Worm (Caenorhabditis elegans) whole organism, young adult: Measurements from ENCODE around the gene F09A5.2.

Experiments
- D2030.7 ChIP-seq: fragments of 200-800 bp; sonication (Bioruptor generic); IDR thresholded peaks from 2 replicates; pipeline ENCODE4 v1.3.6; 2022; ENCODE audit warnings: missing genetic modification reagents, missing genetic modification characterization, missing compliant biosample characterization
- bed-1 ChIP-seq: fragments of 200-800 bp; sonication (Bioruptor generic); IDR thresholded peaks from 2 replicates; pipeline ENCODE4 v1.3.6; 2022; ENCODE audit warnings: missing genetic modification reagents, missing genetic modification characterization, missing compliant biosample characterization
- bed-2 ChIP-seq: fragments of 200-800 bp; sonication (Bioruptor generic); IDR thresholded peaks from 2 replicates; pipeline ENCODE4 v1.3.6; 2022; ENCODE audit warnings: missing genetic modification reagents, missing genetic modification characterization, missing compliant biosample characterization
- ceh-100 ChIP-seq: fragments of 200-800 bp; sonication (Bioruptor generic); IDR thresholded peaks from 2 replicates; pipeline ENCODE4 v1.3.6; 2022; ENCODE audit warnings: missing genetic modification reagents, missing genetic modification characterization, missing compliant biosample characterization
- efl-1 ChIP-seq: fragments of 150-350 bp; optimal IDR thresholded peaks from 2 replicates; lab custom pipeline; 2014; ENCODE audit warnings: missing biosample characterization, missing genetic modification reagents, missing genetic modification characterization
- egl-44 ChIP-seq: fragments of 200-800 bp; sonication (Bioruptor generic); IDR thresholded peaks from 2 replicates; pipeline ENCODE4 v1.3.6; 2022; ENCODE audit warnings: missing genetic modification reagents, missing genetic modification characterization, missing compliant biosample characterization
- hmg-20 ChIP-seq: fragments of 200-800 bp; sonication (Bioruptor generic); IDR thresholded peaks from 2 replicates; pipeline ENCODE4 v1.3.6; 2022; ENCODE audit warnings: missing genetic modification reagents, missing genetic modification characterization, missing compliant biosample characterization
- lir-1 ChIP-seq: fragments of 200-800 bp; sonication (Bioruptor generic); conservative IDR thresholded peaks from 2 replicates; pipeline ENCODE4 v1.3.6; 2022; ENCODE audit warnings: missing genetic modification reagents, missing genetic modification characterization, missing compliant biosample characterization
- pha-4 ChIP-seq: fragments of 150-350 bp; sonication (generic microtip); optimal IDR thresholded peaks from 2 replicates; lab custom pipeline; 2014; ENCODE audit warnings: missing biosample characterization, missing genetic modification reagents, missing genetic modification characterization
- rcor-1 ChIP-seq: fragments of 200-800 bp; sonication (Bioruptor generic); IDR thresholded peaks from 2 replicates; pipeline ENCODE4 v1.3.6; 2022; ENCODE audit warnings: missing genetic modification reagents, missing genetic modification characterization, missing compliant biosample characterization
- snpc-1.3 ChIP-seq: sonication (generic microtip); optimal IDR thresholded peaks from 2 replicates; lab custom pipeline; 2017; ENCODE audit warnings: missing genetic modification characterization, mild to moderate bottlenecking, missing compliant biosample characterization, antibody characterized with exemption, moderate library complexity, missing genotype, missing genetic modification reagents; ENCODE audit not compliant: insufficient read depth
- snpc-4 ChIP-seq, 5 experiments: fragments of 150-350 bp in 1 of 5; sonication (generic microtip) in 4 of 5; optimal IDR thresholded peaks; 2 replicates each; lab custom pipeline; 2014 to 2018; ENCODE audit warnings: missing genetic modification characterization in 5 of 5, missing biosample characterization in 3 of 5, antibody characterized with exemption in 2 of 5, mild to moderate bottlenecking in 2 of 5, missing compliant biosample characterization in 2 of 5, missing genotype in 2 of 5, moderate library complexity in 2 of 5, missing genetic modification reagents in 1 of 5
- unc-62 ChIP-seq: fragments of 150-350 bp; optimal IDR thresholded peaks from 2 replicates; lab custom pipeline; 2014; ENCODE audit warnings: missing biosample characterization, missing genetic modification reagents, missing genetic modification characterization

DNA sequence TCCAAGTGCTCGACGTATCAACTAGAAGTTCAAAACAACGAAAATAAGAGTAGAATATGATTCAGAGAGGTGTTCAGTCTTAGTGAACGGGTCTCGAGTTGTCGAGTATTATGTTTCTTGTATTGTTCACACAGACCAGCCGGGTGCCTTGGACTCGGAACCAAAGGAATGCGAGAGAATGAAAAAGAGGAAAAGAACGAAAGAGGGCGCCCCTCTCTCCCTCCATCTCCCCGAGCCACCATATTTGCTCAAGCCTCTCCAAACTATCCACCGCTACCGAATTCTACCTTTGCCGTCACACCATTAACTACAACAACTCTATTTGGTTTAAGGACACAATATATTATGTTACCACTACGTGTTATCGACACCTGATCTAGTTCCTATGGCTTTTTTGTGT lies 26.9 kb downstream of the F09A5.2 start:
- TF ChIP-seq snpc-4 (GFP tag; optimal IDR thresholded peaks at IDR 0.05; lab: Kevin White, UChicago): no peak
- no peak for TF ChIP-seq snpc-4 (tag; optimal IDR thresholded peaks at IDR 0.05; lab: Kevin White, UChicago)
- no peak for TF ChIP-seq unc-62 (GFP tag; lab: Kevin White, UChicago)
- no peak for TF ChIP-seq efl-1 (GFP tag; lab: Kevin White, UChicago)
- TF ChIP-seq lir-1 (GFP tag; lab: Robert Waterston, UW): no peak
- no peak for TF ChIP-seq D2030.7 (GFP tag; lab: Robert Waterston, UW)
- TF ChIP-seq hmg-20 (GFP tag; lab: Robert Waterston, UW): no peak
- TF ChIP-seq bed-1 (GFP tag; lab: Robert Waterston, UW): no peak
- no peak for TF ChIP-seq ceh-100
- TF ChIP-seq pha-4 (tag; lab: Kevin White, UChicago): no peak
- TF ChIP-seq rcor-1 (GFP tag; lab: Robert Waterston, UW): no peak
- no peak for TF ChIP-seq bed-2 (GFP tag; lab: Robert Waterston, UW)
- TF ChIP-seq snpc-1.3 (tag; lab: Kevin White, UChicago): no peak
- TF ChIP-seq egl-44 (GFP tag; lab: Robert Waterston, UW): no peak
